Fruit fly (Drosophila melanogaster) whole organism, embryonic: ENCODE data around the gene vir-1.

ENCODE experiments used
- Awh ChIP-seq: fragments of 200-800 bp; sonication (Bioruptor generic); IDR thresholded peaks from 2 replicates; pipeline ENCODE4, ENCODE4 v1.3.6; 2022; ENCODE audit warnings: missing biosample characterization, missing genetic modification characterization
- BEAF-32 ChIP-seq: fragments of 200-800 bp; sonication (Bioruptor generic); optimal IDR thresholded peaks from 3 replicates; lab custom pipeline; 2017; ENCODE audit warnings: missing biosample characterization, missing genetic modification characterization, mild to moderate bottlenecking, moderate library complexity, missing genetic modification reagents
- CG10366 ChIP-seq: fragments of 200-800 bp; sonication (Bioruptor generic); IDR thresholded peaks from 2 replicates; pipeline ENCODE4 v1.3.6; 2022; ENCODE audit warnings: missing biosample characterization, missing genetic modification characterization
- CG10654 ChIP-seq: fragments of 200-800 bp; sonication (Bioruptor generic); optimal IDR thresholded peaks from 2 replicates; lab custom pipeline; 2016; ENCODE audit warnings: missing biosample characterization, missing genetic modification characterization
- CG11398 ChIP-seq: fragments of 200-800 bp; sonication (Bioruptor generic); optimal IDR thresholded peaks from 2 replicates; lab custom pipeline; 2016; ENCODE audit warnings: missing biosample characterization, missing genetic modification characterization
- CG11456 ChIP-seq: fragments of 200-800 bp; sonication (Bioruptor generic); IDR thresholded peaks from 3 replicates; pipeline ENCODE4 v1.3.6; 2022; ENCODE audit warnings: missing biosample characterization, missing genetic modification characterization
- CG11504 ChIP-seq: fragments of 200-800 bp; sonication (Bioruptor generic); optimal IDR thresholded peaks from 3 replicates; lab custom pipeline; 2019; ENCODE audit warnings: missing biosample characterization, mild to moderate bottlenecking, missing genetic modification characterization, moderate library complexity
- CG12219 ChIP-seq: fragments of 200-800 bp; sonication (Bioruptor generic); optimal IDR thresholded peaks from 3 replicates; lab custom pipeline; 2018; ENCODE audit warnings: missing biosample characterization, mild to moderate bottlenecking, missing genetic modification characterization
- CG13775 ChIP-seq: fragments of 200-800 bp; sonication (Bioruptor generic); optimal IDR thresholded peaks from 3 replicates; lab custom pipeline; 2017; ENCODE audit warnings: missing biosample characterization, mild to moderate bottlenecking, missing genetic modification characterization
- CG15011 ChIP-seq: fragments of 200-800 bp; sonication (Bioruptor generic); optimal IDR thresholded peaks from 3 replicates; lab custom pipeline; 2018; ENCODE audit warnings: missing biosample characterization, mild to moderate bottlenecking, missing genetic modification characterization
- CG1603 ChIP-seq: fragments of 200-800 bp; sonication (Bioruptor generic); optimal IDR thresholded peaks from 2 replicates; lab custom pipeline; 2019; ENCODE audit warnings: missing biosample characterization, mild to moderate bottlenecking, missing genetic modification characterization, moderate library complexity
- CG17385 ChIP-seq: fragments of 200-800 bp; sonication (Bioruptor generic); optimal IDR thresholded peaks from 3 replicates; lab custom pipeline; 2018; ENCODE audit warnings: missing biosample characterization, mild to moderate bottlenecking, missing genetic modification characterization
- CG17802 ChIP-seq: fragments of 200-800 bp; sonication (Bioruptor generic); optimal IDR thresholded peaks from 2 replicates; lab custom pipeline; 2018; ENCODE audit warnings: missing biosample characterization, mild to moderate bottlenecking, missing genetic modification characterization, moderate library complexity
- CG18599 ChIP-seq: fragments of 200-800 bp; sonication (Bioruptor generic); optimal IDR thresholded peaks from 3 replicates; lab custom pipeline; 2017; ENCODE audit warnings: missing biosample characterization, missing genetic modification characterization, mild to moderate bottlenecking, moderate library complexity, missing genetic modification reagents
- CG31365 ChIP-seq: fragments of 200-800 bp; sonication (Bioruptor generic); optimal IDR thresholded peaks from 2 replicates; lab custom pipeline; 2018; ENCODE audit warnings: missing biosample characterization, mild to moderate bottlenecking, missing genetic modification characterization
- CG34376 ChIP-seq: fragments of 200-800 bp; sonication (Bioruptor generic); optimal IDR thresholded peaks from 2 replicates; lab custom pipeline; 2018; ENCODE audit warnings: missing biosample characterization, mild to moderate bottlenecking, missing genetic modification characterization
- CG5180 ChIP-seq: fragments of 200-800 bp; sonication (Bioruptor generic); optimal IDR thresholded peaks from 3 replicates; lab custom pipeline; 2017; ENCODE audit warnings: missing biosample characterization, missing genetic modification characterization, mild to moderate bottlenecking, moderate library complexity, missing genetic modification reagents
- CG6175 ChIP-seq: fragments of 200-800 bp; sonication (Bioruptor generic); IDR thresholded peaks from 3 replicates; pipeline ENCODE4 v1.3.6; 2022; ENCODE audit warnings: missing biosample characterization, missing genetic modification characterization
- CG7963 ChIP-seq: fragments of 200-800 bp; sonication (Bioruptor generic); IDR thresholded peaks from 3 replicates; pipeline ENCODE4 v1.3.6; 2022; ENCODE audit warnings: missing biosample characterization, missing genetic modification characterization; ENCODE audit not compliant: partially characterized antibody
- CG9797 ChIP-seq: fragments of 200-800 bp; sonication (Bioruptor generic); optimal IDR thresholded peaks from 3 replicates; lab custom pipeline; 2018; ENCODE audit warnings: missing biosample characterization, mild to moderate bottlenecking, missing genetic modification characterization
- Camta ChIP-seq: fragments of 200-800 bp; sonication (Bioruptor generic); optimal IDR thresholded peaks from 2 replicates; lab custom pipeline; 2016; ENCODE audit warnings: missing biosample characterization, missing genetic modification characterization
- D19A ChIP-seq: fragments of 200-800 bp; optimal IDR thresholded peaks from 3 replicates; lab custom pipeline; 2019; ENCODE audit warnings: missing biosample characterization, mild to moderate bottlenecking, missing genetic modification characterization, moderate library complexity
- Fer3 ChIP-seq: fragments of 200-800 bp; sonication (Bioruptor generic); optimal IDR thresholded peaks from 2 replicates; lab custom pipeline; 2018; ENCODE audit warnings: missing biosample characterization, mild to moderate bottlenecking, missing genetic modification characterization, moderate library complexity
- Gsc ChIP-seq: fragments of 200-800 bp; sonication (Bioruptor generic); IDR thresholded peaks from 2 replicates; pipeline ENCODE4 v1.3.6; 2022; ENCODE audit warnings: missing biosample characterization, missing genetic modification characterization
- Hmx ChIP-seq: fragments of 200-800 bp; sonication (Bioruptor generic); optimal IDR thresholded peaks from 2 replicates; lab custom pipeline; 2016; ENCODE audit warnings: missing biosample characterization, missing genetic modification characterization
- NFAT ChIP-seq: fragments of 200-800 bp; sonication (Bioruptor generic); IDR thresholded peaks from 2 replicates; pipeline ENCODE4 v1.3.6; 2022; ENCODE audit warnings: missing biosample characterization, missing genetic modification characterization
- Nf-YC ChIP-seq: fragments of 200-800 bp; optimal IDR thresholded peaks from 3 replicates; lab custom pipeline; 2019; ENCODE audit warnings: missing biosample characterization, mild to moderate bottlenecking, missing genetic modification characterization, moderate library complexity
- Side ChIP-seq: fragments of 200-800 bp; sonication (Bioruptor generic); optimal IDR thresholded peaks from 2 replicates; lab custom pipeline; 2016; ENCODE audit warnings: missing biosample characterization, missing genetic modification characterization
- bbx ChIP-seq: fragments of 200-800 bp; sonication (Bioruptor generic); IDR thresholded peaks from 2 replicates; pipeline ENCODE4 v1.3.6; 2022; ENCODE audit warnings: missing biosample characterization, missing genetic modification characterization; ENCODE audit not compliant: partially characterized antibody
- bigmax ChIP-seq: fragments of 200-800 bp; sonication (Bioruptor generic); optimal IDR thresholded peaks from 2 replicates; lab custom pipeline; 2018; ENCODE audit warnings: missing biosample characterization, mild to moderate bottlenecking, missing genetic modification characterization
- bsh ChIP-seq, 2 experiments: fragments of 200-800 bp; sonication (Bioruptor generic); optimal IDR thresholded peaks; 2 replicates each; lab custom pipeline; 2017 to 2018; ENCODE audit warnings: mild to moderate bottlenecking in 2 of 2, missing biosample characterization in 2 of 2, missing genetic modification characterization in 2 of 2, moderate library complexity in 1 of 2
- chif ChIP-seq, 2 experiments: fragments of 200-800 bp; sonication (Bioruptor generic); optimal IDR thresholded peaks; 3 replicates each; lab custom pipeline; 2016; ENCODE audit warnings: missing biosample characterization in 2 of 2, missing genetic modification characterization in 2 of 2
- chm ChIP-seq: fragments of 200-800 bp; sonication (Bioruptor generic); IDR thresholded peaks from 2 replicates; pipeline ENCODE4 v1.3.6; 2022; ENCODE audit warnings: missing biosample characterization, missing genetic modification characterization
- chn ChIP-seq: fragments of 200-800 bp; sonication (Bioruptor generic); optimal IDR thresholded peaks from 2 replicates; lab custom pipeline; 2016; ENCODE audit warnings: missing biosample characterization, missing genetic modification characterization
- gce ChIP-seq: fragments of 200-800 bp; sonication (Bioruptor generic); IDR thresholded peaks from 3 replicates; pipeline ENCODE4 v1.3.6; 2022; ENCODE audit warnings: missing biosample characterization, missing genetic modification characterization
- gro ChIP-seq: fragments of 200-800 bp; sonication (Bioruptor generic); optimal IDR thresholded peaks from 2 replicates; lab custom pipeline; 2016; ENCODE audit warnings: missing biosample characterization, missing genetic modification characterization
- ham ChIP-seq: fragments of 200-800 bp; sonication (Bioruptor generic); IDR thresholded peaks from 2 replicates; pipeline ENCODE4 v1.3.6; 2022; ENCODE audit warnings: missing biosample characterization, missing genetic modification characterization
- pb ChIP-seq: fragments of 200-800 bp; sonication (Bioruptor generic); optimal IDR thresholded peaks from 3 replicates; lab custom pipeline; 2016; ENCODE audit warnings: missing biosample characterization, missing genetic modification characterization
- prd ChIP-seq, 3 experiments: fragments of >200 bp in 2 of 3; fragments of 200-800 bp in 1 of 3; sonication (Bioruptor generic) in 1 of 3; optimal IDR thresholded peaks in 2 of 3; IDR thresholded peaks in 1 of 3; 2 replicates in 2 of 3; 3 replicates in 1 of 3; pipeline versions ENCODE4 v1.3.6 to Lab custom; 2017 to 2022; ENCODE audit warnings: missing biosample characterization in 1 of 3, missing genetic modification characterization in 1 of 3
- sens-2 ChIP-seq: fragments of 200-800 bp; sonication (Bioruptor generic); IDR thresholded peaks from 2 replicates; pipeline ENCODE4 v1.3.6; 2022; ENCODE audit warnings: missing biosample characterization, missing genetic modification characterization
- shn ChIP-seq: fragments of 200-800 bp; sonication (Bioruptor generic); optimal IDR thresholded peaks from 3 replicates; lab custom pipeline; 2016; ENCODE audit warnings: missing biosample characterization, missing genetic modification characterization
- sima ChIP-seq: fragments of 200-800 bp; sonication (Bioruptor generic); optimal IDR thresholded peaks from 2 replicates; lab custom pipeline; 2016; ENCODE audit warnings: missing biosample characterization, missing genetic modification characterization
- sr ChIP-seq: fragments of 200-800 bp; sonication (Bioruptor generic); IDR thresholded peaks from 3 replicates; pipeline ENCODE4 v1.3.6; 2022; ENCODE audit warnings: missing biosample characterization, missing genetic modification characterization
- toy ChIP-seq: fragments of 200-800 bp; sonication (Bioruptor generic); IDR thresholded peaks from 2 replicates; pipeline ENCODE4 v1.3.6; 2022; ENCODE audit warnings: missing biosample characterization, missing genetic modification characterization
- unpg ChIP-seq: fragments of 200-800 bp; sonication (Bioruptor generic); optimal IDR thresholded peaks from 3 replicates; lab custom pipeline; 2018; ENCODE audit warnings: missing biosample characterization, mild to moderate bottlenecking, missing genetic modification characterization, moderate library complexity
- wor ChIP-seq: fragments of 200-800 bp; sonication (Bioruptor generic); IDR thresholded peaks from 2 replicates; pipeline ENCODE4 v1.3.6; 2022; ENCODE audit warnings: missing biosample characterization, missing genetic modification characterization

Gene vir-1

DNA sequence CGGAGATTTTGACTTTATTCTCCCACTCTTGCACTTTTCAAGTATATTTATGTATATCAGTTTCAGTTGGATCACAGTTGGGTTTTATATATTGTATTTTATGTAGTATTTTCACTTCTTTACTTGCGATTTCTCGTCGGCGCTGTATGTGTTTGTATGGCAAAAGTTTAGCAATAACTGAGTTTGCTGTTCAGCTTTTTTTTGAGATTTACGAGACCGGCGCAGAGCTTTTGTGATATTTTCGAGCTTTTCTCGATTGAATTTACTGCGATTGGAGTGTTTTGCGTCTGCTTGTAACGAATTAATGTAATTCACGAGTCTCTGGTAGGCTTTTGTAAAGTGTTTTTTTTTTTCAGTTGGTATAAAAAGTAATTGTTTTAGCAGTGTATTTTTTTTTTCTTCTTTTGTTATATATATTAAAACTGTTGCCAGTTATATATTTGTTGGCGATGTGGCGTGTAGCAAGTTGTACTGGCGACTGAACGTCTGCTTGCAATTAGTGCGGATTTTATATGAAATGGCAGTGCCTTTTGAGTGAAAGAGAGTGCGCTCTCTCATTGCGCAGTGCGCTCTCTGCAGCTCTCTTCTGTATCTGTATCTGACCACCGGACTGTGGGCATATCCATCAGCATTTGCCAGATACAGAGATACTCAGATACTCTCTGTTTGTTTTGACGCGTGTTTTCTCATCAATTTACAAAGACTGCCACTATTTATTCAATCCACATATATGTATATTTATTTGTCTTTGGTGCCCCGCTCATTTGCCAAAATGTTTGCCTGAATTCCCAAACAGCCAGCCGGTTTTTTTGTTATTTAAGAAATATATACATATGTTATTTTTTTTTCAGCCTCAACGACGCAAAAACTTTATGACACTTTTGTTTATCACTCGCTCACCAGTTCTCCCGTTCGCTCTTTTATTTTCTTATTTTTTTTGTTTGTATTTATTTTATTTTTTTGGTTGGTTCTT lies 37.8 kb upstream of the vir-1 start (continued):
- TF ChIP-seq toy (0 out of 2 replicates have a peak, but pooled peaks have one; percentile 6), CG34376 (GFP tag; lab: Kevin White, UChicago) (peak; percentile 94), pb (GFP tag; lab: Kevin White, UChicago) (no peak), prd (optimal IDR thresholded peaks at IDR 0.05; lab: Kevin White, UChicago) (no peak), prd (GFP tag; IDR thresholded peaks at IDR 0.05; lab: Robert Waterston, UW) (peak; percentile 18; the same call in 1 of the 3 replicates), CG11456 (GFP tag; lab: Robert Waterston, UW) (peak; percentile 61; the same call in 1 of the 3 replicates), bbx (GFP tag; lab: Robert Waterston, UW) (peak; percentile 57; the same call in 1 of the 2 replicates), CG6175 (GFP tag; lab: Robert Waterston, UW) (0 out of 3 replicates have a peak, but pooled peaks have one; percentile 46), Awh (GFP tag; lab: Robert Waterston, UW) (peak; percentile 80; the same call in 1 of the 2 replicates), sens-2 (no peak), chn (GFP tag; lab: Kevin White, UChicago) (peak; percentile 7), CG12219 (GFP tag; lab: Kevin White, UChicago) (peak; percentile 55), CG5180 (peak; percentile 76), CG10366 (no peak; the same call in 1 of the 2 replicates), chm (peak; percentile 71), gce (GFP tag; lab: Robert Waterston, UW) (0 out of 3 replicates have a peak, but pooled peaks have one; percentile 37), bsh (GFP tag; optimal IDR thresholded peaks at IDR 0.05; lab: Kevin White, UChicago) (peak; percentile 25 to 42), Gsc (no peak), BEAF-32 (GFP tag; lab: Kevin White, UChicago) (no peak), CG15011 (GFP tag; lab: Kevin White, UChicago) (peak; percentile 77), sr (peak; percentile 18; the same call in 2 of the 3 replicates), Fer3 (peak; percentile 74), CG7963 (0 out of 3 replicates have a peak, but pooled peaks have one; percentile 33), chif (GFP tag; optimal IDR thresholded peaks at IDR 0.05; lab: Kevin White, UChicago) (peak in 1 of 2 experiments; percentile 8), CG31365 (tag; lab: Kevin White, UChicago) (peak; percentile 66), sima (no peak), CG9797 (GFP tag; lab: Kevin White, UChicago) (no peak), CG17802 (no peak), Side (GFP tag; lab: Kevin White, UChicago) (peak; percentile 55), CG10654 (GFP tag; lab: Kevin White, UChicago) (peak; percentile 2), bigmax (GFP tag; lab: Kevin White, UChicago) (peak; percentile 23), unpg (GFP tag; lab: Kevin White, UChicago) (peak; percentile 60), CG11504 (tag; lab: Kevin White, UChicago) (peak; percentile 46), Hmx (GFP tag; lab: Kevin White, UChicago) (no peak), Camta (GFP tag; lab: Kevin White, UChicago) (no peak), Nf-YC (peak; percentile 66), gro (GFP tag; lab: Kevin White, UChicago) (peak; percentile 47), NFAT (GFP tag; lab: Robert Waterston, UW) (peak; percentile 50; the same call in 1 of the 2 replicates), CG1603 (tag; lab: Kevin White, UChicago) (peak; percentile 26), ham (no peak; the same call in 1 of the 2 replicates), D19A (peak; percentile 79), CG13775 (GFP tag; lab: Kevin White, UChicago) (peak; percentile 8), wor (GFP tag; lab: Robert Waterston, UW) (no peak), CG17385 (GFP tag; lab: Kevin White, UChicago) (peak; percentile 70), shn (GFP tag; lab: Kevin White, UChicago) (peak; percentile 34), CG18599 (GFP tag; lab: Kevin White, UChicago) (peak; percentile 87), CG11398 (GFP tag; lab: Kevin White, UChicago) (no peak)
